Worm (Caenorhabditis elegans): Measurements from ENCODE around the gene C15C8.6.

ce11 chrV:12752407-12752806 is 1.1 kb upstream of the C15C8.6 start, which contains the start of gene C15C8.8:
- no peak for TF ChIP-seq unc-62 (GFP tag; optimal IDR thresholded peaks at IDR 0.05)
- TF ChIP-seq lsy-2 (tag; optimal IDR thresholded peaks at IDR 0.05) = no peak
- TF ChIP-seq aly-2 (tag; optimal IDR thresholded peaks at IDR 0.05) = no peak
- no peak for TF ChIP-seq mdl-1 (tag; optimal IDR thresholded peaks at IDR 0.05)
- no peak for TF ChIP-seq blmp-1 (tag; optimal IDR thresholded peaks at IDR 0.05; ENCODE audit: insufficient read depth)
- no peak for TF ChIP-seq snpc-4 (tag; optimal IDR thresholded peaks at IDR 0.05)

Data from whole organism, L2 larva.